Fruit fly (Drosophila melanogaster) whole organism: ENCODE measurements around the gene CCHa2.

ENCODE experiments used
- CG8478 ChIP-seq: fragments of >200 bp; optimal IDR thresholded peaks from 2 replicates; lab custom pipeline; 2018; ENCODE audit warnings: inconsistent platforms
- Dll ChIP-seq: fragments of >200 bp; optimal IDR thresholded peaks from 2 replicates; lab custom pipeline; 2017
- EcR ChIP-seq, 2 experiments: fragments of >200 bp; optimal IDR thresholded peaks; 2 replicates each; lab custom pipeline; 2017; ENCODE audit warnings: missing biosample characterization in 2 of 2, missing genetic modification characterization in 2 of 2, missing genetic modification reagents in 2 of 2
- pan ChIP-seq: fragments of >200 bp; optimal IDR thresholded peaks from 2 replicates; lab custom pipeline; 2017
- psq ChIP-seq: fragments of >200 bp; optimal IDR thresholded peaks from 2 replicates; lab custom pipeline; 2017
- usp ChIP-seq: fragments of >200 bp; optimal IDR thresholded peaks from 2 replicates; lab custom pipeline; 2017; ENCODE audit warnings: missing biosample characterization, missing genetic modification characterization, mixed read lengths

The CCHa2 gene

dm6 chr3R:13360108-13360507 lies 34.9 kb downstream of the CCHa2 start:
- no peak for TF ChIP-seq EcR (GFP tag; optimal IDR thresholded peaks at IDR 0.05; lab: Kevin White, UChicago)
- no peak for TF ChIP-seq Dll
- no peak for TF ChIP-seq CG8478 (lab: Kevin White, UChicago)
- no peak for TF ChIP-seq psq (lab: Kevin White, UChicago)
- no peak for TF ChIP-seq usp
- TF ChIP-seq pan: no peak

- no peak for TF ChIP-seq Dll
- TF ChIP-seq usp: no peak
- TF ChIP-seq CG8478 (lab: Kevin White, UChicago): no peak
- no peak for TF ChIP-seq EcR (GFP tag; optimal IDR thresholded peaks at IDR 0.05; lab: Kevin White, UChicago)
- no peak for TF ChIP-seq psq (lab: Kevin White, UChicago)
- TF ChIP-seq pan: no peak
Observed at dm6 chr3R:13356960-13357359, 38.0 kb downstream of the CCHa2 start.

dm6 chr3R:13353373-13353772 lies 41.6 kb downstream of the CCHa2 start, which contains the start of gene mthl12:
Gene mthl12, plus strand, starts transcription at chr3R:13353673.
- TF ChIP-seq Dll (no peak), usp (no peak), EcR (GFP tag; optimal IDR thresholded peaks at IDR 0.05; lab: Kevin White, UChicago) (no peak), psq (lab: Kevin White, UChicago) (no peak), CG8478 (lab: Kevin White, UChicago) (no peak), pan (no peak)
